Fruit fly (Drosophila melanogaster) whole organism: Measurements from ENCODE around the gene DCAF12.

Experiments
- CG8478 ChIP-seq: fragments of >200 bp; optimal IDR thresholded peaks from 2 replicates; lab custom pipeline; 2018; ENCODE audit warnings: inconsistent platforms
- Dll ChIP-seq: fragments of >200 bp; optimal IDR thresholded peaks from 2 replicates; lab custom pipeline; 2017
- usp ChIP-seq: fragments of >200 bp; optimal IDR thresholded peaks from 2 replicates; lab custom pipeline; 2017; ENCODE audit warnings: missing biosample characterization, missing genetic modification characterization, mixed read lengths

dm6 chr3R:11974631-11975030, 42.2 kb downstream of the DCAF12 start, which contains the start of gene Tango9:
- no peak for TF ChIP-seq CG8478 (lab: Kevin White, UChicago)
- TF ChIP-seq Dll (lab: Kevin White, UChicago) = no peak
- no peak for TF ChIP-seq usp (GFP tag; lab: Kevin White, UChicago)
